Fruit fly (Drosophila melanogaster) whole organism, pupa: Measurements from ENCODE around the gene CG9302.

Experiments
- CG10348 ChIP-seq: fragments of 200-800 bp; sonication (Bioruptor generic); IDR thresholded peaks from 2 replicates; pipeline ENCODE4 v1.3.6; 2022; ENCODE audit warnings: missing biosample characterization, missing genetic modification characterization
- CG12605 ChIP-seq: fragments of 200-800 bp; sonication (Bioruptor generic); IDR thresholded peaks from 2 replicates; pipeline ENCODE4 v1.3.6; 2022; ENCODE audit warnings: missing biosample characterization, missing genetic modification characterization
- CG13204 ChIP-seq: fragments of 200-800 bp; sonication (Bioruptor generic); optimal IDR thresholded peaks from 2 replicates; lab custom pipeline; 2018; ENCODE audit warnings: missing biosample characterization, mild to moderate bottlenecking, missing genetic modification characterization, moderate library complexity
- CG14655 ChIP-seq: fragments of 200-800 bp; sonication (Bioruptor generic); optimal IDR thresholded peaks from 3 replicates; lab custom pipeline; 2017; ENCODE audit warnings: mild to moderate bottlenecking, missing biosample characterization, missing genetic modification reagents, missing genetic modification characterization
- CG15710 ChIP-seq: fragments of 200-800 bp; sonication (Bioruptor generic); optimal IDR thresholded peaks from 2 replicates; lab custom pipeline; 2018; ENCODE audit warnings: missing biosample characterization, mild to moderate bottlenecking, missing genetic modification characterization, moderate library complexity
- CG17806 ChIP-seq: fragments of 200-800 bp; sonication (Bioruptor generic); optimal IDR thresholded peaks from 2 replicates; lab custom pipeline; 2018; ENCODE audit warnings: missing biosample characterization, mild to moderate bottlenecking, missing genetic modification characterization, moderate library complexity
- CG32121 ChIP-seq: fragments of 200-800 bp; sonication (Bioruptor generic); IDR thresholded peaks from 2 replicates; pipeline ENCODE4 v1.3.6; 2022; ENCODE audit warnings: missing biosample characterization, missing genetic modification characterization
- CG34367 ChIP-seq: fragments of 200-800 bp; sonication (Bioruptor generic); optimal IDR thresholded peaks from 2 replicates; lab custom pipeline; 2018; ENCODE audit warnings: missing biosample characterization, mild to moderate bottlenecking, missing genetic modification characterization
- CG4496 ChIP-seq: fragments of 200-800 bp; sonication (Bioruptor generic); IDR thresholded peaks from 3 replicates; pipeline ENCODE4 v1.3.6; 2022; ENCODE audit warnings: missing biosample characterization, missing genetic modification characterization
- CG8159 ChIP-seq: fragments of 200-800 bp; sonication (Bioruptor generic); optimal IDR thresholded peaks from 3 replicates; lab custom pipeline; 2018; ENCODE audit warnings: missing biosample characterization, mild to moderate bottlenecking, missing genetic modification characterization, moderate library complexity
- CG8301 ChIP-seq: fragments of 200-800 bp; sonication (Bioruptor generic); optimal IDR thresholded peaks from 2 replicates; lab custom pipeline; 2018; ENCODE audit warnings: missing biosample characterization, mild to moderate bottlenecking, missing genetic modification characterization
- CG9948 ChIP-seq: fragments of 200-800 bp; sonication (Bioruptor generic); optimal IDR thresholded peaks from 2 replicates; lab custom pipeline; 2018; ENCODE audit warnings: missing biosample characterization, mild to moderate bottlenecking, missing genetic modification characterization, moderate library complexity
- D1 ChIP-seq: fragments of 200-800 bp; sonication (Bioruptor generic); optimal IDR thresholded peaks from 2 replicates; lab custom pipeline; 2018; ENCODE audit warnings: missing biosample characterization, mild to moderate bottlenecking, missing genetic modification characterization, moderate library complexity
- EcR ChIP-seq: fragments of 200-800 bp; sonication (Bioruptor generic); optimal IDR thresholded peaks from 3 replicates; lab custom pipeline; 2019; ENCODE audit warnings: missing biosample characterization, missing genetic modification characterization, mild to moderate bottlenecking, moderate library complexity, missing genetic modification reagents
- Ets98B ChIP-seq: fragments of 200-800 bp; sonication (Bioruptor generic); IDR thresholded peaks from 2 replicates; pipeline ENCODE4 v1.3.6; 2022; ENCODE audit warnings: missing biosample characterization, missing genetic modification characterization
- Pif1A ChIP-seq: fragments of 200-800 bp; sonication (Bioruptor generic); optimal IDR thresholded peaks from 3 replicates; lab custom pipeline; 2016; ENCODE audit warnings: missing biosample characterization, missing genetic modification characterization
- Snoo ChIP-seq: fragments of 200-800 bp; sonication (Bioruptor generic); optimal IDR thresholded peaks from 3 replicates; lab custom pipeline; 2017; ENCODE audit warnings: missing biosample characterization, mild to moderate bottlenecking, missing genetic modification characterization, inconsistent platforms
- fd96Ca ChIP-seq: fragments of 200-800 bp; sonication (Bioruptor generic); IDR thresholded peaks from 3 replicates; pipeline ENCODE4 v1.3.6; 2022; ENCODE audit warnings: missing biosample characterization, missing genetic modification characterization
- gl ChIP-seq: fragments of 200-800 bp; sonication (Bioruptor generic); optimal IDR thresholded peaks from 2 replicates; lab custom pipeline; 2018; ENCODE audit warnings: missing biosample characterization, mild to moderate bottlenecking, missing genetic modification characterization
- rn ChIP-seq: fragments of 200-800 bp; sonication (Bioruptor generic); IDR thresholded peaks from 2 replicates; pipeline ENCODE4 v1.3.6; 2022; ENCODE audit warnings: missing biosample characterization, missing genetic modification characterization

Gene CG9302

dm6 chr2L:13349237-13349902, 29.0 kb downstream of the CG9302 start:
- TF ChIP-seq D1 (tag; lab: Kevin White, UChicago) (no peak), CG13204 (GFP tag; lab: Kevin White, UChicago) (no peak), fd96Ca (GFP tag; lab: Robert Waterston, UW) (no peak)

- TF ChIP-seq EcR (GFP tag; lab: Kevin White, UChicago) = no peak
- no peak for TF ChIP-seq CG32121 (GFP tag; lab: Robert Waterston, UW)
- TF ChIP-seq CG12605 (GFP tag; lab: Robert Waterston, UW) = no peak
- TF ChIP-seq rn = no peak
- TF ChIP-seq CG15710 = no peak
- no peak for TF ChIP-seq CG10348 (GFP tag; lab: Robert Waterston, UW)
- no peak for TF ChIP-seq D1 (tag; lab: Kevin White, UChicago)
- TF ChIP-seq gl (tag; lab: Kevin White, UChicago) = no peak
- no peak for TF ChIP-seq CG13204 (GFP tag; lab: Kevin White, UChicago)
- TF ChIP-seq Ets98B (GFP tag; lab: Robert Waterston, UW) = no peak
- no peak for TF ChIP-seq CG8159 (tag; lab: Kevin White, UChicago)
- TF ChIP-seq CG14655 (GFP tag; lab: Kevin White, UChicago) = no peak
- no peak for TF ChIP-seq fd96Ca (GFP tag; lab: Robert Waterston, UW)
- TF ChIP-seq CG17806 (tag; lab: Kevin White, UChicago) = no peak
- TF ChIP-seq CG9948 = no peak
- no peak for TF ChIP-seq Pif1A (GFP tag; lab: Kevin White, UChicago)
Observed at dm6 chr2L:13347473-13347872, 30.9 kb downstream of the CG9302 start, which contains the start of gene CG16826. Gene CG16826, plus strand, starts transcription at chr2L:13347773.

dm6 chr2L:13332736-13333135, 45.6 kb downstream of the CG9302 start:
- peak; percentile 16 for TF ChIP-seq D1 (tag; lab: Kevin White, UChicago)
- no peak for TF ChIP-seq Snoo (tag; lab: Kevin White, UChicago)

dm6 chr2L:13331868-13332544, 46.3 kb downstream of the CG9302 start:
- TF ChIP-seq CG12605 (GFP tag; lab: Robert Waterston, UW) = peak; percentile 74
- peak; percentile 16 for TF ChIP-seq CG13204 (GFP tag; lab: Kevin White, UChicago)
- TF ChIP-seq rn = no peak

- TF ChIP-seq CG9948 = no peak
- no peak for TF ChIP-seq gl (tag; lab: Kevin White, UChicago)
- TF ChIP-seq Pif1A (GFP tag; lab: Kevin White, UChicago) = no peak
- no peak for TF ChIP-seq Ets98B (GFP tag; lab: Robert Waterston, UW)
- TF ChIP-seq CG17806 (tag; lab: Kevin White, UChicago) = no peak
- no peak for TF ChIP-seq CG8159 (tag; lab: Kevin White, UChicago)
- TF ChIP-seq fd96Ca (GFP tag; lab: Robert Waterston, UW) = no peak
- TF ChIP-seq D1 (tag; lab: Kevin White, UChicago) = no peak
- no peak for TF ChIP-seq CG14655 (GFP tag; lab: Kevin White, UChicago)
- no peak for TF ChIP-seq CG34367
- no peak for TF ChIP-seq CG10348 (GFP tag; lab: Robert Waterston, UW)
- TF ChIP-seq Snoo (tag; lab: Kevin White, UChicago) = no peak
- TF ChIP-seq CG32121 (GFP tag; lab: Robert Waterston, UW) = no peak
- no peak for TF ChIP-seq CG8301 (tag; lab: Kevin White, UChicago)
- TF ChIP-seq EcR (GFP tag; lab: Kevin White, UChicago) = no peak
- no peak for TF ChIP-seq rn
- TF ChIP-seq CG12605 (GFP tag; lab: Robert Waterston, UW) = no peak
- TF ChIP-seq CG4496 (GFP tag; lab: Robert Waterston, UW) = no peak
Observed at dm6 chr2L:13331021-13331420, 47.3 kb downstream of the CG9302 start, which contains the start of gene hbt. Gene hbt, minus strand, starts transcription at chr2L:13331121.
